Worm (Caenorhabditis elegans) whole organism, L4 larva: Measurements from ENCODE around the gene K03H1.7.

Experiments used
- ZK546.5 ChIP-seq, 2 experiments: sonication (generic microtip); optimal IDR thresholded peaks; 2 replicates each; lab custom pipeline; 2017; ENCODE audit warnings: missing biosample characterization in 2 of 2, missing genetic modification characterization in 2 of 2
- aly-2 ChIP-seq: sonication (generic microtip); optimal IDR thresholded peaks from 2 replicates; lab custom pipeline; 2018; ENCODE audit warnings: missing biosample characterization, missing genetic modification characterization
- ces-1 ChIP-seq: fragments of 150-350 bp; sonication (generic microtip); optimal IDR thresholded peaks from 4 replicates; lab custom pipeline; 2014; ENCODE audit warnings: missing biosample characterization, missing genetic modification reagents, missing genetic modification characterization
- daf-12 ChIP-seq: fragments of 150-350 bp; optimal IDR thresholded peaks from 2 replicates; lab custom pipeline; 2014; ENCODE audit warnings: missing biosample characterization, missing genetic modification reagents, missing genetic modification characterization
- lin-13 ChIP-seq: fragments of 150-350 bp; optimal IDR thresholded peaks from 2 replicates; lab custom pipeline; 2014; ENCODE audit warnings: missing biosample characterization, missing genetic modification reagents, missing genetic modification characterization
- nhr-48 ChIP-seq: sonication (generic microtip); optimal IDR thresholded peaks from 2 replicates; lab custom pipeline; 2016; ENCODE audit warnings: mild to moderate bottlenecking, missing genetic modification characterization, missing compliant biosample characterization
- nhr-76 ChIP-seq: fragments of 150-350 bp; optimal IDR thresholded peaks from 2 replicates; lab custom pipeline; 2014; ENCODE audit warnings: missing biosample characterization, missing genetic modification characterization
- rbr-2 ChIP-seq: sonication (generic microtip); optimal IDR thresholded peaks from 2 replicates; lab custom pipeline; 2016; ENCODE audit warnings: missing genotype, missing genetic modification characterization, missing compliant biosample characterization
- ztf-11 ChIP-seq: fragments of 150-350 bp; optimal IDR thresholded peaks from 2 replicates; lab custom pipeline; 2014; ENCODE audit warnings: missing biosample characterization, missing genetic modification characterization

- TF ChIP-seq rbr-2, result no peak
- no peak for TF ChIP-seq daf-12 (tag; lab: Kevin White, UChicago)
- TF ChIP-seq aly-2 (tag; lab: Kevin White, UChicago), result no peak
- TF ChIP-seq ztf-11 (tag; lab: Kevin White, UChicago), result no peak
- no peak for TF ChIP-seq nhr-76 (tag; lab: Kevin White, UChicago)
- TF ChIP-seq lin-13 (GFP tag; lab: Kevin White, UChicago), result no peak
- no peak for TF ChIP-seq ZK546.5 (tag; optimal IDR thresholded peaks at IDR 0.05; lab: Kevin White, UChicago)
- no peak for TF ChIP-seq nhr-48 (tag; lab: Kevin White, UChicago)
- no peak for TF ChIP-seq ces-1 (GFP tag; lab: Kevin White, UChicago)
These were observed 26.6 kb downstream of the K03H1.7 start, which contains the start of gene R10E12.2 for ce11 chrIII:9973765-9974164.
